Fruit fly (Drosophila melanogaster): ENCODE data around the gene TfIIEalpha.

Gene TfIIEalpha

DNA sequence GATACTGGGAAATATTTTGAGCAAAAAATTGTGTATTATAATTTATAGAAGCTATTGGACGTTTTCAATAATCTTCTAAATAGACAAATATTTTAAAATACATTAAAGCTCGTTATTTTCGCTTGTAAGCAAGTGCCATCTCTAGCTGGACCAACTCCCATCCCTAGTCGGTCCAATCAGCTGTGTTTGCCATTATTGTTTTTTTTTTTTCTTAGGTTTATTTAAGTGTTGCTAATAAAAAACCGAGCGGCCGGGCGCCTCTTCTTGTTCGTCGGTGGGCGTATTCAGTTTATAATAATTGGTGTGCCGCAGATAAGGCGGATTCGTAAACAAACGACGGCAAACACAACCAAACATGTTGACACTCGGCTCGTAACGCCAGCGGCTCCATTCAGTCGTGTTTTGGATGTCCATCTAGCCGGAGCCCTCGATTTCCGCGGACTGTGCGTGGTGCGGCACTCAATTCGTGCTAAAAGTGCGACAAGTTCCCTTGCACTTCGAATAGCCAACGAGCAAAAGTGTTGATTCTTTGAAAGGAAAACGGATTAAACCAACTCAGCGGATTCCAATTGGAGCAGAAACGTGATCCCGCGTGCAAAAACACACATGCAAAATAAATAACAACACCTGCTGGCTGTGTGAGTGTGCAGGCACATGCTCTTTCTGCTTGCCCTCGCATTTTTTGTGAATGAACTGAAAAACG is 2.1 kb downstream of the TfIIEalpha start, which contains the start of gene Sugb (continued):
- TF ChIP-seq gsb (GFP tag; IDR thresholded peaks at IDR 0.05): peak; percentile 17; the same call in 1 of the 2 replicates
- peak; percentile 66 for TF ChIP-seq YL-1 (GFP tag; optimal IDR thresholded peaks at IDR 0.05)
- TF ChIP-seq CG3163 (GFP tag; optimal IDR thresholded peaks at IDR 0.05): peak; percentile 55
- TF ChIP-seq CG8359 (GFP tag; optimal IDR thresholded peaks at IDR 0.05; ENCODE audit: borderline replicate concordance): no peak
- peak; percentile 52; the same call in 2 of the 3 replicates for TF ChIP-seq tgo (GFP tag; IDR thresholded peaks at IDR 0.05)
- TF ChIP-seq CG11695 (GFP tag; IDR thresholded peaks at IDR 0.05): peak; percentile 41; the same call in 1 of the 3 replicates
- 0 out of 3 replicates have a peak, but pooled peaks have one; percentile 39 for TF ChIP-seq CG6175 (GFP tag; IDR thresholded peaks at IDR 0.05)
- peak; percentile 74 for TF ChIP-seq BEAF-32 (GFP tag; optimal IDR thresholded peaks at IDR 0.05)
- no peak for TF ChIP-seq CG31388 (GFP tag; optimal IDR thresholded peaks at IDR 0.05)
- TF ChIP-seq sna (GFP tag; IDR thresholded peaks at IDR 0.05; ENCODE audit: partially characterized antibody): peak; percentile 71
- TF ChIP-seq Six4 (GFP tag; optimal IDR thresholded peaks at IDR 0.05): no peak
- no peak for TF ChIP-seq z (GFP tag; IDR thresholded peaks at IDR 0.05)
- peak; percentile 37 to 65 for TF ChIP-seq bsh (GFP tag; optimal IDR thresholded peaks at IDR 0.05)
- TF ChIP-seq usp (GFP tag; optimal IDR thresholded peaks at IDR 0.05): no peak
- TF ChIP-seq dan (GFP tag; IDR thresholded peaks at IDR 0.05): no peak
- peak; percentile 63 for TF ChIP-seq CG13775 (GFP tag; optimal IDR thresholded peaks at IDR 0.05)
- peak; percentile 73; the same call in 2 of the 3 replicates for TF ChIP-seq ci (GFP tag; IDR thresholded peaks at IDR 0.05)
- no peak for TF ChIP-seq sim (GFP tag; IDR thresholded peaks at IDR 0.05)
- no peak for TF ChIP-seq ap (GFP tag; IDR thresholded peaks at IDR 0.05)
- TF ChIP-seq CG4854 (GFP tag; optimal IDR thresholded peaks at IDR 0.05): no peak
- no peak for TF ChIP-seq chm (GFP tag; IDR thresholded peaks at IDR 0.05)
- TF ChIP-seq CG14050 (GFP tag; IDR thresholded peaks at IDR 0.05): 0 out of 3 replicates have a peak, but pooled peaks have one; percentile 30
- TF ChIP-seq CG1024 (GFP tag; IDR thresholded peaks at IDR 0.05): no peak
- TF ChIP-seq CG14860 (GFP tag; IDR thresholded peaks at IDR 0.05; ENCODE audit: partially characterized antibody): peak; percentile 56; the same call in 2 of the 3 replicates
- TF ChIP-seq CG7745 (tag; optimal IDR thresholded peaks at IDR 0.05): no peak
- peak; percentile 96 for TF ChIP-seq sqz (GFP tag; optimal IDR thresholded peaks at IDR 0.05)
- TF ChIP-seq sug (tag; optimal IDR thresholded peaks at IDR 0.05): peak; percentile 86
- peak; percentile 1 for TF ChIP-seq ind (GFP tag; optimal IDR thresholded peaks at IDR 0.05)
- TF ChIP-seq CG3726 (GFP tag; IDR thresholded peaks at IDR 0.05): no peak
- no peak for TF ChIP-seq CG4820 (GFP tag; optimal IDR thresholded peaks at IDR 0.05)
- peak; percentile 36 for TF ChIP-seq CG8388 (GFP tag; optimal IDR thresholded peaks at IDR 0.05)
- TF ChIP-seq chn (GFP tag; optimal IDR thresholded peaks at IDR 0.05): peak; percentile 34
- peak; percentile 77 for TF ChIP-seq gem (tag; optimal IDR thresholded peaks at IDR 0.05)
- TF ChIP-seq CG4617 (GFP tag; optimal IDR thresholded peaks at IDR 0.05; ENCODE audit: borderline replicate concordance): peak; percentile 52
- TF ChIP-seq CTCF (GFP tag; optimal IDR thresholded peaks at IDR 0.05): no peak
- TF ChIP-seq zen2 (GFP tag; IDR thresholded peaks at IDR 0.05; ENCODE audit: partially characterized antibody): no peak; the same call in 2 of the 3 replicates
- TF ChIP-seq sc (optimal IDR thresholded peaks at IDR 0.05): no peak
- TF ChIP-seq sc (GFP tag; optimal IDR thresholded peaks at IDR 0.05): no peak
- no peak for TF ChIP-seq psq (GFP tag; optimal IDR thresholded peaks at IDR 0.05)
- 0 out of 2 replicates have a peak, but pooled peaks have one; percentile 6 for TF ChIP-seq inv (GFP tag; IDR thresholded peaks at IDR 0.05; ENCODE audit: partially characterized antibody)
- TF ChIP-seq CG17829 (tag; optimal IDR thresholded peaks at IDR 0.05): peak; percentile 58
- no peak for TF ChIP-seq toy (GFP tag; IDR thresholded peaks at IDR 0.05)
- TF ChIP-seq CG9932 (GFP tag; IDR thresholded peaks at IDR 0.05): no peak
- no peak for TF ChIP-seq da (GFP tag; optimal IDR thresholded peaks at IDR 0.05)
- TF ChIP-seq CG11696 (GFP tag; IDR thresholded peaks at IDR 0.05): no peak
- TF ChIP-seq jumu (GFP tag; optimal IDR thresholded peaks at IDR 0.05): peak; percentile 5
- peak in 1 of 3 experiments; percentile 5 for TF ChIP-seq lola (GFP tag; optimal IDR thresholded peaks at IDR 0.05)
- no peak for TF ChIP-seq tio (GFP tag; optimal IDR thresholded peaks at IDR 0.05)
- TF ChIP-seq Scr (GFP tag; IDR thresholded peaks at IDR 0.05; ENCODE audit: partially characterized antibody): peak; percentile 76
- no peak for TF ChIP-seq CG2199 (GFP tag; IDR thresholded peaks at IDR 0.05)

Measured in whole organism, embryonic.